Fruit fly (Drosophila melanogaster): ENCODE data around the gene t-Grip84.

- TF ChIP-seq CG8478 (optimal IDR thresholded peaks at IDR 0.05) (no peak), CTCF (optimal IDR thresholded peaks at IDR 0.05) (no peak)
These were observed 46.1 kb downstream of the t-Grip84 start for dm6 chr3L:7544639-7545183.
